Worm (Caenorhabditis elegans): Measurements from ENCODE around the gene reps-1.

Gene reps-1

DNA sequence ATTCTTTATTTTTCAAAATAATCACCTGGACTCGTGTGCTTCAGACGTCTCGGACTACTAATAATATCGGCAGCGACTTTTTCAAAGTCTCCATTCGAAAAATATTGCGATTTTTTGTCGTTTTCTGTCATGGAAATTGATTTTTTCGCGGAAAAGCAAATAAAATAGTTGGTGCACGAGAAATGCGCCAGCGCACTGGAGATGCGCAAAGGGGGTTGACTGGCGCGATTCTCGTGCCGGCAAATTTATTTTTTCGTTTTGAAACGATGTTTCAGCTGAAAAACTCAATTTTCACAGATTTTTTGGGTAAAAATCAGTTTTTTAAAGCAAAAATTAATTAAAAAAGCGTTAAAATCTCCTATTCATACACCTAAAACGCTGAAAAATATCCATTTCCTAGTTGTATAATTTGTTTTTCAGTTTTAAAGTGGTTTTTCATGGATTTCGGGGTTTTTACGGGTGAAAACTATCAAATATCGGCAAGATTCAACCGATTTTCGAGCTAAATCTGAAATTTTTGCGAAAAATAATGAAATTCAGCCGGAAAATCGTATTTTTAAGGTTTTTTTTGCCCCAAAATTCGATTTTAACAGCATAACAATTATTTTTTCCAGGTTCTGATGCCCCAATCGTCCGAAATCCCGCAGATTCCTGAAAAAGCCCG is at the start of gene reps-1, which contains the start of gene Y39B6A.37:
TSS of gene reps-1 (minus strand) at position 263 of the 664 bp plus-strand sequence.
TSS of gene Y39B6A.37 (plus strand) at position 614 of the 664 bp plus-strand sequence.
- no peak for TF ChIP-seq vab-7 (GFP tag; IDR thresholded peaks at IDR 0.05)
- TF ChIP-seq ces-1 (GFP tag; optimal IDR thresholded peaks at IDR 0.05): no peak
- TF ChIP-seq sdz-12 (GFP tag; optimal IDR thresholded peaks at IDR 0.05): no peak
- TF ChIP-seq ceh-62 (tag; optimal IDR thresholded peaks at IDR 0.05): no peak
- TF ChIP-seq hlh-30 (tag; optimal IDR thresholded peaks at IDR 0.05; ENCODE audit: insufficient read depth): no peak
- no peak for TF ChIP-seq fkh-10 (GFP tag; optimal IDR thresholded peaks at IDR 0.05)
- no peak for TF ChIP-seq Y5F2A.4 (GFP tag; optimal IDR thresholded peaks at IDR 0.05)
- TF ChIP-seq hif-1 (tag; optimal IDR thresholded peaks at IDR 0.05): peak in 1 of 2 experiments; percentile 27
- TF ChIP-seq madf-9 (GFP tag; conservative IDR thresholded peaks at IDR 0.05): no peak
- TF ChIP-seq mxl-2 (GFP tag; conservative IDR thresholded peaks at IDR 0.05): no peak
- no peak for TF ChIP-seq mdl-1 (tag; optimal IDR thresholded peaks at IDR 0.05)
- no peak for TF ChIP-seq ceh-20 (GFP tag; IDR thresholded peaks at IDR 0.05)
- peak; percentile 57; the same call in 1 of the 2 replicates for TF ChIP-seq Y48G9A.11 (GFP tag; IDR thresholded peaks at IDR 0.05)
- no peak for TF ChIP-seq egl-27 (tag; optimal IDR thresholded peaks at IDR 0.05)
- TF ChIP-seq F44E2.7 (GFP tag; IDR thresholded peaks at IDR 0.05): no peak
- peak; percentile 49 for TF ChIP-seq F49E8.2 (tag; optimal IDR thresholded peaks at IDR 0.05; ENCODE audit: borderline replicate concordance)
- no peak for TF ChIP-seq set-16 (GFP tag; IDR thresholded peaks at IDR 0.05)
- peak; percentile 68 for TF ChIP-seq aha-1 (tag)
- no peak for TF ChIP-seq ZK546.5 (tag; optimal IDR thresholded peaks at IDR 0.05)
- TF ChIP-seq mes-2 (tag; optimal IDR thresholded peaks at IDR 0.05; ENCODE audit: poor library complexity, severe bottlenecking): peak; percentile 84
- TF ChIP-seq jun-1 (tag; optimal IDR thresholded peaks at IDR 0.05): no peak
- TF ChIP-seq attf-4 (tag; optimal IDR thresholded peaks at IDR 0.05): no peak
- TF ChIP-seq spr-1 (tag; optimal IDR thresholded peaks at IDR 0.05): peak; percentile 12
- no peak for TF ChIP-seq ceh-32 (tag; optimal IDR thresholded peaks at IDR 0.05; ENCODE audit: poor library complexity)
- peak; percentile 60 for TF ChIP-seq dmd-6 (GFP tag; IDR thresholded peaks at IDR 0.05)
- TF ChIP-seq T26A8.4 (GFP tag; IDR thresholded peaks at IDR 0.05): peak; percentile 75
- TF ChIP-seq fos-1 (tag; optimal IDR thresholded peaks at IDR 0.05): no peak
- TF ChIP-seq lin-15B (tag; optimal IDR thresholded peaks at IDR 0.05): no peak
- TF ChIP-seq zfp-3 (GFP tag; conservative IDR thresholded peaks at IDR 0.05): no peak
- no peak for TF ChIP-seq saeg-2 (GFP tag; IDR thresholded peaks at IDR 0.05)
- peak; percentile 53 for TF ChIP-seq hlh-11 (tag; optimal IDR thresholded peaks at IDR 0.05)
- no peak for TF ChIP-seq snpc-1.2 (GFP tag; IDR thresholded peaks at IDR 0.05)
- no peak for TF ChIP-seq zfp-2 (tag; optimal IDR thresholded peaks at IDR 0.05)
- TF ChIP-seq mdt-29 (GFP tag; IDR thresholded peaks at IDR 0.05): no peak
- TF ChIP-seq lin-13 (GFP tag; optimal IDR thresholded peaks at IDR 0.05): peak; percentile 72
- peak; percentile 13 for TF ChIP-seq spr-3 (GFP tag; optimal IDR thresholded peaks at IDR 0.05)
- no peak for TF ChIP-seq snpc-4 (tag; optimal IDR thresholded peaks at IDR 0.05)
- peak in 1 of 2 experiments; percentile 7 for TF ChIP-seq daf-16 (GFP tag; optimal IDR thresholded peaks at IDR 0.05)
- peak; percentile 36 for TF ChIP-seq daf-16 (tag; optimal IDR thresholded peaks at IDR 0.05)
- TF ChIP-seq dmd-9 (GFP tag; IDR thresholded peaks at IDR 0.05): peak; percentile 81
- TF ChIP-seq nhr-237 (tag; optimal IDR thresholded peaks at IDR 0.05): no peak
- TF ChIP-seq Y105C5A.15 (GFP tag; IDR thresholded peaks at IDR 0.05): no peak
- peak; percentile 84 for TF ChIP-seq lin-38 (GFP tag; IDR thresholded peaks at IDR 0.05)
- TF ChIP-seq lin-1 (GFP tag; IDR thresholded peaks at IDR 0.05): no peak
- TF ChIP-seq zip-11 (GFP tag; IDR thresholded peaks at IDR 0.05): no peak
- no peak for TF ChIP-seq T20F7.1 (GFP tag; optimal IDR thresholded peaks at IDR 0.05)
- TF ChIP-seq lin-39 (tag; optimal IDR thresholded peaks at IDR 0.05): no peak
- 0 out of 2 replicates have a peak, but pooled peaks have one; percentile 9 for TF ChIP-seq D1046.2 (GFP tag; IDR thresholded peaks at IDR 0.05)
- no peak for TF ChIP-seq dmd-8 (GFP tag; IDR thresholded peaks at IDR 0.05)
- no peak for TF ChIP-seq nhr-25 (tag; optimal IDR thresholded peaks at IDR 0.05; ENCODE audit: borderline replicate concordance, insufficient read depth)
